Worm (Caenorhabditis elegans): ENCODE results near the gene Y5H2B.3.

Gene Y5H2B.3

ce11 chrV:2155232-2155631 lies 32.9 kb upstream of the Y5H2B.3 start, which contains the start of gene srbc-21:
Gene srbc-21 (plus strand): TSS chrV:2155532.
- TF ChIP-seq flt-1 (GFP tag; IDR thresholded peaks at IDR 0.05), result no peak
- no peak for TF ChIP-seq aly-1 (tag; optimal IDR thresholded peaks at IDR 0.05)
- no peak for TF ChIP-seq scrt-1 (GFP tag; IDR thresholded peaks at IDR 0.05)
- no peak for TF ChIP-seq hnd-1 (tag; optimal IDR thresholded peaks at IDR 0.05)
- no peak for TF ChIP-seq ets-7 (tag; optimal IDR thresholded peaks at IDR 0.05)
- TF ChIP-seq F13C5.2 (tag; optimal IDR thresholded peaks at IDR 0.05), result no peak
- no peak for TF ChIP-seq tbx-37 (GFP tag; conservative IDR thresholded peaks at IDR 0.05)
- TF ChIP-seq sea-1 (GFP tag; conservative IDR thresholded peaks at IDR 0.05), result no peak
- no peak for TF ChIP-seq ama-1 (optimal IDR thresholded peaks at IDR 0.05)
- TF ChIP-seq ceh-36 (tag; optimal IDR thresholded peaks at IDR 0.05), result no peak
- TF ChIP-seq hmg-4 (GFP tag; optimal IDR thresholded peaks at IDR 0.05), result no peak
- no peak for TF ChIP-seq tra-4 (tag; optimal IDR thresholded peaks at IDR 0.05)
- no peak for TF ChIP-seq B0310.2 (tag; optimal IDR thresholded peaks at IDR 0.05)
- TF ChIP-seq hmbx-1 (tag; optimal IDR thresholded peaks at IDR 0.05), result no peak
- TF ChIP-seq ceh-13 (GFP tag; optimal IDR thresholded peaks at IDR 0.05), result no peak
- no peak for TF ChIP-seq pes-1 (GFP tag; IDR thresholded peaks at IDR 0.05)
- no peak for TF ChIP-seq tbx-11 (GFP tag; IDR thresholded peaks at IDR 0.05)

ce11 chrV:2156830-2157229 lies 31.3 kb upstream of the Y5H2B.3 start, which contains the start of gene srbc-22:
Gene srbc-22 (plus strand): TSS chrV:2157130.
- no peak for TF ChIP-seq flt-1 (GFP tag; IDR thresholded peaks at IDR 0.05)
- TF ChIP-seq ama-1 (optimal IDR thresholded peaks at IDR 0.05), result no peak
- TF ChIP-seq scrt-1 (GFP tag; IDR thresholded peaks at IDR 0.05), result no peak
- TF ChIP-seq B0310.2 (tag; optimal IDR thresholded peaks at IDR 0.05), result no peak
- no peak for TF ChIP-seq pes-1 (GFP tag; IDR thresholded peaks at IDR 0.05)
- no peak for TF ChIP-seq sea-1 (GFP tag; conservative IDR thresholded peaks at IDR 0.05)
- TF ChIP-seq ceh-36 (tag; optimal IDR thresholded peaks at IDR 0.05), result no peak

- TF ChIP-seq ceh-13 (GFP tag; optimal IDR thresholded peaks at IDR 0.05) (no peak), ama-1 (optimal IDR thresholded peaks at IDR 0.05) (no peak), flt-1 (GFP tag; IDR thresholded peaks at IDR 0.05) (no peak), tbx-37 (GFP tag; conservative IDR thresholded peaks at IDR 0.05) (no peak), hmg-4 (GFP tag; optimal IDR thresholded peaks at IDR 0.05) (no peak), tbx-11 (GFP tag; IDR thresholded peaks at IDR 0.05) (no peak), F13C5.2 (tag; optimal IDR thresholded peaks at IDR 0.05) (no peak), hnd-1 (tag; optimal IDR thresholded peaks at IDR 0.05) (no peak), sea-1 (GFP tag; conservative IDR thresholded peaks at IDR 0.05) (no peak), pes-1 (GFP tag; IDR thresholded peaks at IDR 0.05) (no peak), ets-7 (tag; optimal IDR thresholded peaks at IDR 0.05) (no peak), scrt-1 (GFP tag; IDR thresholded peaks at IDR 0.05) (no peak), tra-4 (tag; optimal IDR thresholded peaks at IDR 0.05) (no peak), aly-1 (tag; optimal IDR thresholded peaks at IDR 0.05) (no peak), hmbx-1 (tag; optimal IDR thresholded peaks at IDR 0.05) (no peak), ceh-36 (tag; optimal IDR thresholded peaks at IDR 0.05) (no peak)
These were observed 28.8 kb upstream of the Y5H2B.3 start, which contains the start of gene C45H4.14 for ce11 chrV:2159331-2159730. Gene C45H4.14 (minus strand): TSS chrV:2159431.

ce11 chrV:2163735-2164134 lies 24.4 kb upstream of the Y5H2B.3 start, which contains the start of gene str-255:
Gene str-255 (minus strand): TSS chrV:2163835.
- TF ChIP-seq scrt-1 (GFP tag; IDR thresholded peaks at IDR 0.05) (no peak), hnd-1 (tag; optimal IDR thresholded peaks at IDR 0.05) (no peak), hmbx-1 (tag; optimal IDR thresholded peaks at IDR 0.05) (no peak), flt-1 (GFP tag; IDR thresholded peaks at IDR 0.05) (no peak), tra-4 (tag; optimal IDR thresholded peaks at IDR 0.05) (no peak), F13C5.2 (tag; optimal IDR thresholded peaks at IDR 0.05) (no peak), tbx-37 (GFP tag; conservative IDR thresholded peaks at IDR 0.05) (no peak), aly-1 (tag; optimal IDR thresholded peaks at IDR 0.05) (no peak), ceh-36 (tag; optimal IDR thresholded peaks at IDR 0.05) (no peak), sea-1 (GFP tag; conservative IDR thresholded peaks at IDR 0.05) (no peak), ama-1 (optimal IDR thresholded peaks at IDR 0.05) (no peak), hmg-4 (GFP tag; optimal IDR thresholded peaks at IDR 0.05) (no peak), ets-7 (tag; optimal IDR thresholded peaks at IDR 0.05) (no peak), ceh-13 (GFP tag; optimal IDR thresholded peaks at IDR 0.05) (no peak), tbx-11 (GFP tag; IDR thresholded peaks at IDR 0.05) (no peak), pes-1 (GFP tag; IDR thresholded peaks at IDR 0.05) (no peak), B0310.2 (tag; optimal IDR thresholded peaks at IDR 0.05) (no peak)

ce11 chrV:2166679-2167078 lies 21.4 kb upstream of the Y5H2B.3 start, which contains the start of gene srbc-19:
Gene srbc-19 (minus strand): TSS chrV:2166779.
- no peak for TF ChIP-seq hmg-4 (GFP tag; optimal IDR thresholded peaks at IDR 0.05)
- TF ChIP-seq B0310.2 (tag; optimal IDR thresholded peaks at IDR 0.05), result no peak
- TF ChIP-seq aly-1 (tag; optimal IDR thresholded peaks at IDR 0.05), result no peak
- TF ChIP-seq ets-7 (tag; optimal IDR thresholded peaks at IDR 0.05), result no peak
- no peak for TF ChIP-seq sea-1 (GFP tag; conservative IDR thresholded peaks at IDR 0.05)
- no peak for TF ChIP-seq hnd-1 (tag; optimal IDR thresholded peaks at IDR 0.05)
- TF ChIP-seq tbx-37 (GFP tag; conservative IDR thresholded peaks at IDR 0.05), result no peak

- TF ChIP-seq hnd-1 (tag; optimal IDR thresholded peaks at IDR 0.05) (no peak), tbx-37 (GFP tag; conservative IDR thresholded peaks at IDR 0.05) (no peak), flt-1 (GFP tag; IDR thresholded peaks at IDR 0.05) (no peak), sea-1 (GFP tag; conservative IDR thresholded peaks at IDR 0.05) (no peak), ama-1 (optimal IDR thresholded peaks at IDR 0.05) (no peak), tra-4 (tag; optimal IDR thresholded peaks at IDR 0.05) (no peak), B0310.2 (tag; optimal IDR thresholded peaks at IDR 0.05) (no peak), ceh-36 (tag; optimal IDR thresholded peaks at IDR 0.05) (no peak), tbx-11 (GFP tag; IDR thresholded peaks at IDR 0.05) (no peak), ets-7 (tag; optimal IDR thresholded peaks at IDR 0.05) (no peak), pes-1 (GFP tag; IDR thresholded peaks at IDR 0.05) (no peak), F13C5.2 (tag; optimal IDR thresholded peaks at IDR 0.05) (no peak), hmbx-1 (tag; optimal IDR thresholded peaks at IDR 0.05) (no peak), ceh-13 (GFP tag; optimal IDR thresholded peaks at IDR 0.05) (no peak), aly-1 (tag; optimal IDR thresholded peaks at IDR 0.05) (no peak), hmg-4 (GFP tag; optimal IDR thresholded peaks at IDR 0.05) (no peak), scrt-1 (GFP tag; IDR thresholded peaks at IDR 0.05) (no peak)
These were observed 13.6 kb upstream of the Y5H2B.3 start for ce11 chrV:2174465-2174864.

- no peak for TF ChIP-seq hnd-1 (tag; optimal IDR thresholded peaks at IDR 0.05)
- no peak for TF ChIP-seq F13C5.2 (tag; optimal IDR thresholded peaks at IDR 0.05)
- TF ChIP-seq ets-7 (tag; optimal IDR thresholded peaks at IDR 0.05), result no peak
- TF ChIP-seq hmg-4 (GFP tag; optimal IDR thresholded peaks at IDR 0.05), result no peak
- TF ChIP-seq tra-4 (tag; optimal IDR thresholded peaks at IDR 0.05), result no peak
- TF ChIP-seq ceh-13 (GFP tag; optimal IDR thresholded peaks at IDR 0.05), result no peak
- no peak for TF ChIP-seq hmbx-1 (tag; optimal IDR thresholded peaks at IDR 0.05)
- no peak for TF ChIP-seq sea-1 (GFP tag; conservative IDR thresholded peaks at IDR 0.05)
- no peak for TF ChIP-seq pes-1 (GFP tag; IDR thresholded peaks at IDR 0.05)
- TF ChIP-seq tbx-37 (GFP tag; conservative IDR thresholded peaks at IDR 0.05), result no peak
- TF ChIP-seq ceh-36 (tag; optimal IDR thresholded peaks at IDR 0.05), result no peak
- no peak for TF ChIP-seq tbx-11 (GFP tag; IDR thresholded peaks at IDR 0.05)
- TF ChIP-seq B0310.2 (tag; optimal IDR thresholded peaks at IDR 0.05), result no peak
- TF ChIP-seq scrt-1 (GFP tag; IDR thresholded peaks at IDR 0.05), result no peak
- TF ChIP-seq ama-1 (optimal IDR thresholded peaks at IDR 0.05), result no peak
- TF ChIP-seq flt-1 (GFP tag; IDR thresholded peaks at IDR 0.05), result no peak
- no peak for TF ChIP-seq aly-1 (tag; optimal IDR thresholded peaks at IDR 0.05)
These were observed 12.9 kb upstream of the Y5H2B.3 start, which contains the start of gene C45H4.18 for ce11 chrV:2175242-2175641. Gene C45H4.18 (plus strand): TSS chrV:2175542.

Measured in whole organism, early embryonic.